Fruit fly (Drosophila melanogaster) whole organism, embryonic: ENCODE data around the gene numb.
A peak's percentile ranks its signal among the peaks of the same experiment; 100 is the strongest.

Experiments used
- Abd-B ChIP-seq: fragments of 200-800 bp; sonication (Bioruptor generic); optimal IDR thresholded peaks from 2 replicates; lab custom pipeline; 2018; ENCODE audit warnings: missing biosample characterization, mild to moderate bottlenecking, missing genetic modification characterization, moderate library complexity
- Antp ChIP-seq: fragments of 200-800 bp; sonication (Bioruptor generic); optimal IDR thresholded peaks from 3 replicates; lab custom pipeline; 2016; ENCODE audit warnings: missing biosample characterization, missing genetic modification characterization
- Atf6 ChIP-seq: fragments of 200-800 bp; sonication (Bioruptor generic); IDR thresholded peaks from 2 replicates; pipeline ENCODE4 v1.3.6; 2022; ENCODE audit warnings: missing biosample characterization, missing genetic modification characterization
- Awh ChIP-seq: fragments of 200-800 bp; sonication (Bioruptor generic); IDR thresholded peaks from 2 replicates; pipeline ENCODE4, ENCODE4 v1.3.6; 2022; ENCODE audit warnings: missing biosample characterization, missing genetic modification characterization
- CG10462 ChIP-seq: fragments of 200-800 bp; sonication (Bioruptor generic); optimal IDR thresholded peaks from 2 replicates; lab custom pipeline; 2016; ENCODE audit warnings: missing biosample characterization, missing genetic modification characterization
- CG12236 ChIP-seq: fragments of 200-800 bp; sonication (Bioruptor generic); optimal IDR thresholded peaks from 2 replicates; lab custom pipeline; 2016; ENCODE audit warnings: missing biosample characterization, missing genetic modification characterization
- CG1233 ChIP-seq: fragments of 200-800 bp; sonication (Bioruptor generic); optimal IDR thresholded peaks from 4 replicates; lab custom pipeline; 2018; ENCODE audit warnings: missing biosample characterization, mild to moderate bottlenecking, missing genetic modification characterization
- CG12769 ChIP-seq: fragments of 200-800 bp; sonication (Bioruptor generic); optimal IDR thresholded peaks from 2 replicates; lab custom pipeline; 2019; ENCODE audit warnings: missing biosample characterization, mild to moderate bottlenecking, missing genetic modification characterization, moderate library complexity
- CG13287 ChIP-seq: fragments of 200-800 bp; sonication (Bioruptor generic); IDR thresholded peaks from 2 replicates; pipeline ENCODE4 v1.3.6; 2022; ENCODE audit warnings: missing biosample characterization, missing genetic modification characterization; ENCODE audit not compliant: partially characterized antibody
- CG13424 ChIP-seq: fragments of 200-800 bp; sonication (Bioruptor generic); optimal IDR thresholded peaks from 2 replicates; lab custom pipeline; 2019; ENCODE audit warnings: missing biosample characterization, mild to moderate bottlenecking, missing genetic modification characterization, moderate library complexity
- CG3281 ChIP-seq: fragments of 200-800 bp; sonication (Bioruptor generic); optimal IDR thresholded peaks from 3 replicates; lab custom pipeline; 2017; ENCODE audit warnings: missing biosample characterization, mild to moderate bottlenecking, missing genetic modification characterization
- CG3726 ChIP-seq: fragments of 200-800 bp; sonication (Bioruptor generic); IDR thresholded peaks from 3 replicates; pipeline ENCODE4, ENCODE4 v1.3.6; 2022; ENCODE audit warnings: missing biosample characterization, missing genetic modification characterization
- CG6175 ChIP-seq: fragments of 200-800 bp; sonication (Bioruptor generic); IDR thresholded peaks from 3 replicates; pipeline ENCODE4 v1.3.6; 2022; ENCODE audit warnings: missing biosample characterization, missing genetic modification characterization
- CG7839 ChIP-seq: fragments of 200-800 bp; sonication (Bioruptor generic); optimal IDR thresholded peaks from 3 replicates; lab custom pipeline; 2018; ENCODE audit warnings: missing biosample characterization, mild to moderate bottlenecking, missing genetic modification characterization, moderate library complexity
- CG8290 ChIP-seq, 3 experiments: fragments of 200-800 bp; sonication (Bioruptor generic); optimal IDR thresholded peaks; 2 replicates each; lab custom pipeline; 2016 to 2019; ENCODE audit warnings: missing biosample characterization in 3 of 3, missing genetic modification characterization in 3 of 3, mild to moderate bottlenecking in 2 of 3, moderate library complexity in 1 of 3
- Dip3 ChIP-seq: fragments of 200-800 bp; sonication (Bioruptor generic); optimal IDR thresholded peaks from 3 replicates; lab custom pipeline; 2016; ENCODE audit warnings: missing biosample characterization, missing genetic modification characterization
- ERR ChIP-seq: fragments of 200-800 bp; sonication (Bioruptor generic); optimal IDR thresholded peaks from 2 replicates; lab custom pipeline; 2016; ENCODE audit warnings: missing biosample characterization, missing genetic modification characterization
- Eip74EF ChIP-seq, 2 experiments: fragments of 200-800 bp in 1 of 2; fragments of >200 bp in 1 of 2; sonication (Bioruptor generic) in 1 of 2; optimal IDR thresholded peaks; 2 replicates each; lab custom pipeline; 2017 to 2019; ENCODE audit warnings: missing biosample characterization in 2 of 2, missing genetic modification characterization in 2 of 2, mild to moderate bottlenecking in 1 of 2, moderate library complexity in 1 of 2
- Gug ChIP-seq: fragments of 200-800 bp; sonication (Bioruptor generic); IDR thresholded peaks from 4 replicates; pipeline ENCODE4 v1.3.6; 2022; ENCODE audit warnings: missing biosample characterization, missing genetic modification characterization
- Med ChIP-seq: fragments of 200-800 bp; sonication (Bioruptor generic); peaks from one replicate; lab custom pipeline; 2016; ENCODE audit warnings: missing biosample characterization, missing genetic modification characterization, mild to moderate bottlenecking, inconsistent platforms, moderate library complexity
- Meics ChIP-seq: fragments of 200-800 bp; sonication (Bioruptor generic); optimal IDR thresholded peaks from 2 replicates; lab custom pipeline; 2017; ENCODE audit warnings: missing biosample characterization, mild to moderate bottlenecking, missing genetic modification characterization
- Nf-YC ChIP-seq: fragments of 200-800 bp; optimal IDR thresholded peaks from 3 replicates; lab custom pipeline; 2019; ENCODE audit warnings: missing biosample characterization, mild to moderate bottlenecking, missing genetic modification characterization, moderate library complexity
- Rfx ChIP-seq: fragments of 200-800 bp; sonication (Bioruptor generic); IDR thresholded peaks from 2 replicates; pipeline ENCODE4 v1.3.6; 2022; ENCODE audit warnings: missing biosample characterization, missing genetic modification characterization
- Rx ChIP-seq: fragments of 200-800 bp; sonication (Bioruptor generic); IDR thresholded peaks from 2 replicates; pipeline ENCODE4 v1.3.6; 2022; ENCODE audit warnings: missing biosample characterization, missing genetic modification characterization
- Sin3A ChIP-seq: fragments of >200 bp; optimal IDR thresholded peaks from 2 replicates; lab custom pipeline; 2018
- Sox100B ChIP-seq: fragments of 200-800 bp; sonication (Bioruptor generic); optimal IDR thresholded peaks from 3 replicates; lab custom pipeline; 2018; ENCODE audit warnings: missing biosample characterization, mild to moderate bottlenecking, missing genetic modification characterization
- abd-A ChIP-seq: fragments of 200-800 bp; sonication (Bioruptor generic); optimal IDR thresholded peaks from 3 replicates; lab custom pipeline; 2019; ENCODE audit warnings: missing biosample characterization, mild to moderate bottlenecking, missing genetic modification characterization, moderate library complexity
- chif ChIP-seq, 2 experiments: fragments of 200-800 bp; sonication (Bioruptor generic); optimal IDR thresholded peaks; 3 replicates each; lab custom pipeline; 2016; ENCODE audit warnings: missing biosample characterization in 2 of 2, missing genetic modification characterization in 2 of 2
- chinmo ChIP-seq: fragments of 200-800 bp; sonication (Bioruptor generic); IDR thresholded peaks from 4 replicates; pipeline ENCODE4 v1.3.6; 2022; ENCODE audit warnings: missing biosample characterization, missing genetic modification characterization; ENCODE audit not compliant: partially characterized antibody
- dmrt11E ChIP-seq: fragments of 200-800 bp; sonication (Bioruptor generic); optimal IDR thresholded peaks from 3 replicates; lab custom pipeline; 2018; ENCODE audit warnings: missing biosample characterization, mild to moderate bottlenecking, missing genetic modification characterization, moderate library complexity
- ewg ChIP-seq: fragments of 200-800 bp; sonication (Bioruptor generic); optimal IDR thresholded peaks from 3 replicates; lab custom pipeline; 2017; ENCODE audit warnings: mild to moderate bottlenecking, missing biosample characterization, missing genetic modification reagents, missing genetic modification characterization
- gem ChIP-seq: fragments of 200-800 bp; sonication (Bioruptor generic); optimal IDR thresholded peaks from 2 replicates; lab custom pipeline; 2019; ENCODE audit warnings: missing biosample characterization, mild to moderate bottlenecking, missing genetic modification characterization, moderate library complexity
- hb ChIP-seq: fragments of 200-800 bp; sonication (Bioruptor generic); IDR thresholded peaks from 3 replicates; pipeline ENCODE4 v1.3.6; 2022; ENCODE audit warnings: missing biosample characterization, missing genetic modification characterization; ENCODE audit not compliant: partially characterized antibody
- lov ChIP-seq, 2 experiments: fragments of 200-800 bp in 1 of 2; fragments of >200 bp in 1 of 2; sonication (Bioruptor generic) in 1 of 2; IDR thresholded peaks in 1 of 2; optimal IDR thresholded peaks in 1 of 2; 2 replicates in 1 of 2; 3 replicates in 1 of 2; pipeline versions ENCODE4 v1.3.6 to Lab custom; 2017 to 2022; ENCODE audit warnings: missing biosample characterization in 1 of 2, missing genetic modification characterization in 1 of 2
- nerfin-2 ChIP-seq: fragments of 200-800 bp; sonication (Bioruptor generic); IDR thresholded peaks from 2 replicates; pipeline ENCODE4 v1.3.6; 2022; ENCODE audit warnings: missing biosample characterization, missing genetic modification characterization; ENCODE audit not compliant: partially characterized antibody
- pfk ChIP-seq: fragments of 200-800 bp; sonication (Bioruptor generic); optimal IDR thresholded peaks from 2 replicates; lab custom pipeline; 2018; ENCODE audit warnings: missing biosample characterization, mild to moderate bottlenecking, missing genetic modification characterization, moderate library complexity
- prd ChIP-seq, 3 experiments: fragments of >200 bp in 2 of 3; fragments of 200-800 bp in 1 of 3; sonication (Bioruptor generic) in 1 of 3; optimal IDR thresholded peaks in 2 of 3; IDR thresholded peaks in 1 of 3; 2 replicates in 2 of 3; 3 replicates in 1 of 3; pipeline versions ENCODE4 v1.3.6 to Lab custom; 2017 to 2022; ENCODE audit warnings: missing biosample characterization in 1 of 3, missing genetic modification characterization in 1 of 3
- ranshi ChIP-seq: fragments of 200-800 bp; sonication (Bioruptor generic); IDR thresholded peaks from 2 replicates; pipeline ENCODE4 v1.3.6; 2022; ENCODE audit warnings: missing biosample characterization, missing genetic modification characterization
- row ChIP-seq: fragments of 200-800 bp; sonication (Bioruptor generic); IDR thresholded peaks from 3 replicates; pipeline ENCODE4 v1.3.6; 2022; ENCODE audit warnings: missing biosample characterization, missing genetic modification characterization
- sd ChIP-seq: fragments of 200-800 bp; sonication (Bioruptor generic); optimal IDR thresholded peaks from 3 replicates; lab custom pipeline; 2018; ENCODE audit warnings: missing biosample characterization, mild to moderate bottlenecking, missing genetic modification characterization, moderate library complexity
- sna ChIP-seq: fragments of 200-800 bp; sonication (Bioruptor generic); IDR thresholded peaks from 2 replicates; pipeline ENCODE4 v1.3.6; 2022; ENCODE audit warnings: missing biosample characterization, missing genetic modification characterization; ENCODE audit not compliant: partially characterized antibody
- tll ChIP-seq, 2 experiments: fragments of 200-800 bp in 1 of 2; fragments of >200 bp in 1 of 2; sonication (Bioruptor generic) in 1 of 2; optimal IDR thresholded peaks; 2 replicates each; lab custom pipeline; 2017 to 2019; ENCODE audit warnings: missing biosample characterization in 2 of 2, missing genetic modification characterization in 2 of 2, mild to moderate bottlenecking in 1 of 2, moderate library complexity in 1 of 2
- tx ChIP-seq: fragments of 200-800 bp; sonication (Bioruptor generic); optimal IDR thresholded peaks from 2 replicates; lab custom pipeline; 2016; ENCODE audit warnings: missing biosample characterization, missing genetic modification characterization
- usp ChIP-seq: fragments of >200 bp; optimal IDR thresholded peaks from 2 replicates; lab custom pipeline; 2017; ENCODE audit warnings: missing biosample characterization, missing genetic modification characterization
- vvl ChIP-seq: fragments of 200-800 bp; sonication (Bioruptor generic); IDR thresholded peaks from 2 replicates; pipeline ENCODE4 v1.3.6; 2022; ENCODE audit warnings: missing biosample characterization, missing genetic modification characterization
- wdn ChIP-seq: fragments of 200-800 bp; sonication (Bioruptor generic); IDR thresholded peaks from 2 replicates; pipeline ENCODE4 v1.3.6; 2022; ENCODE audit warnings: missing biosample characterization, missing genetic modification characterization
- zen2 ChIP-seq: fragments of 200-800 bp; sonication (Bioruptor generic); IDR thresholded peaks from 3 replicates; pipeline ENCODE4 v1.3.6; 2022; ENCODE audit warnings: missing biosample characterization, missing genetic modification characterization; ENCODE audit not compliant: partially characterized antibody
- zfh1 ChIP-seq: fragments of 200-800 bp; sonication (Bioruptor generic); IDR thresholded peaks from 3 replicates; pipeline ENCODE4 v1.3.6; 2022; ENCODE audit warnings: missing biosample characterization, missing genetic modification characterization

numb gene

dm6 chr2L:9506535-9507036 is 69.3 kb downstream of the numb start:
- TF ChIP-seq Abd-B (GFP tag; lab: Kevin White, UChicago) = no peak
- TF ChIP-seq pfk (GFP tag; lab: Kevin White, UChicago) = no peak
- peak; percentile 45 for TF ChIP-seq Med (GFP tag; lab: Kevin White, UChicago)
- peak; percentile 90; the same call in 2 of the 4 replicates for TF ChIP-seq chinmo (GFP tag; lab: Robert Waterston, UW)
- no peak for TF ChIP-seq abd-A
- TF ChIP-seq Awh = peak; percentile 41; the same call in 1 of the 2 replicates
- no peak for TF ChIP-seq lov (optimal IDR thresholded peaks at IDR 0.05; lab: Kevin White, UChicago)
- 0 out of 3 replicates have a peak, but pooled peaks have one; percentile 45 for TF ChIP-seq lov (GFP tag; IDR thresholded peaks at IDR 0.05; lab: Robert Waterston, UW)
- TF ChIP-seq Eip74EF (GFP tag; optimal IDR thresholded peaks at IDR 0.05; lab: Kevin White, UChicago) = peak in 1 of 2 experiments; percentile 24
- no peak for TF ChIP-seq Sox100B (GFP tag; lab: Kevin White, UChicago)
- TF ChIP-seq gem (tag; lab: Kevin White, UChicago) = no peak
- TF ChIP-seq Rfx (GFP tag; lab: Robert Waterston, UW) = 0 out of 2 replicates have a peak, but pooled peaks have one; percentile 15
- peak; percentile 4 for TF ChIP-seq CG3281 (GFP tag; lab: Kevin White, UChicago)
- TF ChIP-seq vvl = peak; percentile 49
- TF ChIP-seq Rx (GFP tag; lab: Robert Waterston, UW) = no peak
- TF ChIP-seq CG13424 = no peak
- peak; percentile 41 for TF ChIP-seq CG12769 (tag; lab: Kevin White, UChicago)
- no peak for TF ChIP-seq CG3726 (GFP tag; lab: Robert Waterston, UW)
- TF ChIP-seq CG6175 = peak; percentile 63; the same call in 1 of the 3 replicates
- no peak for TF ChIP-seq Atf6 (GFP tag; lab: Robert Waterston, UW)
- no peak for TF ChIP-seq chif (GFP tag; optimal IDR thresholded peaks at IDR 0.05; lab: Kevin White, UChicago)
- no peak for TF ChIP-seq wdn (GFP tag; lab: Robert Waterston, UW)
- no peak for TF ChIP-seq CG1233 (GFP tag; lab: Kevin White, UChicago)
- no peak for TF ChIP-seq sna
- TF ChIP-seq CG13287 = 0 out of 2 replicates have a peak, but pooled peaks have one; percentile 24
- peak; percentile 45 for TF ChIP-seq Nf-YC (tag; lab: Kevin White, UChicago)
- TF ChIP-seq sd = peak; percentile 25
- no peak for TF ChIP-seq dmrt11E (tag; lab: Kevin White, UChicago)
- TF ChIP-seq CG8290 (GFP tag; optimal IDR thresholded peaks at IDR 0.05; lab: Kevin White, UChicago) = no peak
- peak in 1 of 2 experiments; percentile 3 for TF ChIP-seq CG8290 (tag; optimal IDR thresholded peaks at IDR 0.05; lab: Kevin White, UChicago)
- no peak for TF ChIP-seq nerfin-2 (GFP tag; lab: Robert Waterston, UW)
- TF ChIP-seq Meics (GFP tag; lab: Kevin White, UChicago) = no peak
- TF ChIP-seq Sin3A = no peak
- TF ChIP-seq zfh1 (GFP tag; lab: Robert Waterston, UW) = no peak
- TF ChIP-seq, all 482 proteins: peak for 14

- TF ChIP-seq prd (optimal IDR thresholded peaks at IDR 0.05; lab: Kevin White, UChicago) (no peak), prd (GFP tag; IDR thresholded peaks at IDR 0.05; lab: Robert Waterston, UW) (no peak), ranshi (GFP tag; lab: Robert Waterston, UW) (no peak), CG3281 (GFP tag; lab: Kevin White, UChicago) (peak; percentile 33), ewg (GFP tag; lab: Kevin White, UChicago) (no peak), usp (GFP tag; lab: Kevin White, UChicago) (no peak), CG7839 (tag; lab: Kevin White, UChicago) (no peak), tll (GFP tag; optimal IDR thresholded peaks at IDR 0.05; lab: Kevin White, UChicago) (no peak), Gug (GFP tag; lab: Robert Waterston, UW) (no peak), CG12236 (GFP tag; lab: Kevin White, UChicago) (no peak), Dip3 (GFP tag; lab: Kevin White, UChicago) (no peak), row (GFP tag; lab: Robert Waterston, UW) (no peak), CG10462 (GFP tag; lab: Kevin White, UChicago) (no peak), hb (GFP tag; lab: Robert Waterston, UW) (no peak), zen2 (GFP tag; lab: Robert Waterston, UW) (no peak), ERR (GFP tag; lab: Kevin White, UChicago) (no peak), Antp (GFP tag; lab: Kevin White, UChicago) (no peak), tx (no peak)
Measured at dm6 chr2L:9508547-9509197, 71.4 kb downstream of the numb start.
